Worm (Caenorhabditis elegans) whole organism, young adult: Measurements from ENCODE around the gene C49C3.4.

ENCODE experiments used
- D2030.7 ChIP-seq: fragments of 200-800 bp; sonication (Bioruptor generic); IDR thresholded peaks from 2 replicates; pipeline ENCODE4 v1.3.6; 2022; ENCODE audit warnings: missing genetic modification reagents, missing genetic modification characterization, missing compliant biosample characterization
- K11D2.4 ChIP-seq: fragments of 200-800 bp; sonication (Bioruptor generic); IDR thresholded peaks from 2 replicates; pipeline ENCODE4 v1.3.6; 2022; ENCODE audit warnings: missing genetic modification reagents, missing genetic modification characterization, missing compliant biosample characterization
- Y79H2A.3 ChIP-seq: fragments of 200-800 bp; sonication (Bioruptor generic); conservative IDR thresholded peaks from 2 replicates; pipeline ENCODE4 v1.3.6; 2022; ENCODE audit warnings: missing genetic modification reagents, missing genetic modification characterization, missing compliant biosample characterization
- ceh-91 ChIP-seq: fragments of 200-800 bp; sonication (Bioruptor generic); IDR thresholded peaks from 2 replicates; pipeline ENCODE4 v1.3.6; 2022; ENCODE audit warnings: missing genetic modification reagents, missing genetic modification characterization, missing compliant biosample characterization
- pha-4 ChIP-seq: fragments of 150-350 bp; sonication (generic microtip); optimal IDR thresholded peaks from 2 replicates; lab custom pipeline; 2014; ENCODE audit warnings: missing biosample characterization, missing genetic modification reagents, missing genetic modification characterization
- unc-62 ChIP-seq: fragments of 150-350 bp; optimal IDR thresholded peaks from 2 replicates; lab custom pipeline; 2014; ENCODE audit warnings: missing biosample characterization, missing genetic modification reagents, missing genetic modification characterization

DNA sequence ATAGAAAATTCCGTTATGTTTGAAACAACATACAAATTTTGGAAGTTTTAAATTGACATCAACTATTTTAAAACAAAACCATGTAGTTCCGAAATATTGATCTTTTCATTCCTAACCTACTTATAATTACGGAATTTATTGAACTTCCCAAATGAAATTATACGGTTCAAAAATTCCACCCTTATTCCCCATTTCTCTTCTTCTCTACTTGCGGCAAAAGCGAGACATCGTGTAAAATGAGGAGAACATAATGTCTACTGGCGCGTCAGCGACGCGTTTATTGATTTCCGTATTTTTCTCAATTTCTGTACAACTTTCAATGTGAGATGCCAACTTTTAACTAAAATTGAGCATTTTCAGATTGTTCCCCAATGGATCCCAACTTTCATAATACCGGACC lies 8.2 kb downstream of the C49C3.4 start, which contains the start of gene ceh-88:
- TF ChIP-seq pha-4 (tag; lab: Kevin White, UChicago) (no peak), Y79H2A.3 (GFP tag; lab: Robert Waterston, UW) (no peak), K11D2.4 (no peak), D2030.7 (GFP tag; lab: Robert Waterston, UW) (no peak), unc-62 (GFP tag; lab: Kevin White, UChicago) (no peak), ceh-91 (GFP tag; lab: Robert Waterston, UW) (no peak)
